Fruit fly (Drosophila melanogaster): ENCODE data around the gene ase.
A peak's percentile ranks its signal among the peaks of the same experiment; 100 is the strongest.

The ase gene

dm6 chrX:476230-477143 is 15.9 kb downstream of the ase start, which contains the start of the genes ebo and CG13373 (continued):
- TF ChIP-seq Adf1 (GFP tag; IDR thresholded peaks at IDR 0.05) (no peak), CG34224 (GFP tag; IDR thresholded peaks at IDR 0.05; ENCODE audit: partially characterized antibody) (peak; percentile 46; the same call in 1 of the 3 replicates), CkIIα-i1 (GFP tag; IDR thresholded peaks at IDR 0.05) (no peak), ac (GFP tag; optimal IDR thresholded peaks at IDR 0.05) (no peak), CG1024 (GFP tag; IDR thresholded peaks at IDR 0.05) (no peak), ems (GFP tag; optimal IDR thresholded peaks at IDR 0.05) (peak; percentile 4), CG2875 (GFP tag; optimal IDR thresholded peaks at IDR 0.05) (no peak), CG2120 (GFP tag; optimal IDR thresholded peaks at IDR 0.05) (peak; percentile 43), bigmax (GFP tag; optimal IDR thresholded peaks at IDR 0.05) (no peak), cg (GFP tag; optimal IDR thresholded peaks at IDR 0.05) (no peak), Hand (GFP tag; optimal IDR thresholded peaks at IDR 0.05) (no peak), Dad (GFP tag; optimal IDR thresholded peaks at IDR 0.05) (no peak), HLHmδ (GFP tag; optimal IDR thresholded peaks at IDR 0.05) (no peak), lab (GFP tag; optimal IDR thresholded peaks at IDR 0.05) (no peak), CG1529 (GFP tag; optimal IDR thresholded peaks at IDR 0.05) (no peak), usp (GFP tag; optimal IDR thresholded peaks at IDR 0.05) (no peak), CG14860 (GFP tag; IDR thresholded peaks at IDR 0.05; ENCODE audit: partially characterized antibody) (peak; percentile 19; the same call in 2 of the 3 replicates), NfI (GFP tag; optimal IDR thresholded peaks at IDR 0.05) (no peak), dati (GFP tag; IDR thresholded peaks at IDR 0.05) (no peak), klu (GFP tag; IDR thresholded peaks at IDR 0.05) (no peak), CG4424 (GFP tag; optimal IDR thresholded peaks at IDR 0.05) (no peak), Ets65A (GFP tag) (peak; percentile 91), CG30431 (GFP tag; optimal IDR thresholded peaks at IDR 0.05) (no peak), sisA (GFP tag; IDR thresholded peaks at IDR 0.05) (no peak), CG7357 (GFP tag; IDR thresholded peaks at IDR 0.05) (no peak), Elba2 (GFP tag; optimal IDR thresholded peaks at IDR 0.05) (peak; percentile 39), CG1602 (GFP tag; optimal IDR thresholded peaks at IDR 0.05) (peak; percentile 31), D19B (GFP tag; optimal IDR thresholded peaks at IDR 0.05) (no peak), CG30403 (GFP tag; optimal IDR thresholded peaks at IDR 0.05) (peak; percentile 47), CG31388 (GFP tag; optimal IDR thresholded peaks at IDR 0.05) (no peak), cas (GFP tag; IDR thresholded peaks at IDR 0.05) (no peak), CG8359 (GFP tag; optimal IDR thresholded peaks at IDR 0.05; ENCODE audit: borderline replicate concordance) (no peak), chm (GFP tag; IDR thresholded peaks at IDR 0.05) (no peak), Hsf (GFP tag; optimal IDR thresholded peaks at IDR 0.05) (peak; percentile 8), CG11398 (GFP tag; optimal IDR thresholded peaks at IDR 0.05) (no peak), CG17385 (GFP tag; optimal IDR thresholded peaks at IDR 0.05) (no peak), gt (GFP tag; IDR thresholded peaks at IDR 0.05) (no peak), CG12219 (GFP tag; optimal IDR thresholded peaks at IDR 0.05) (no peak), insv (GFP tag; optimal IDR thresholded peaks at IDR 0.05) (peak in 1 of 2 experiments; percentile 71), CG1233 (GFP tag; optimal IDR thresholded peaks at IDR 0.05) (peak; percentile 0), slou (GFP tag; optimal IDR thresholded peaks at IDR 0.05) (no peak), Max (GFP tag; optimal IDR thresholded peaks at IDR 0.05) (no peak), grau (tag; optimal IDR thresholded peaks at IDR 0.05) (peak; percentile 58), Sox100B (GFP tag; optimal IDR thresholded peaks at IDR 0.05) (no peak), gsb (GFP tag; IDR thresholded peaks at IDR 0.05) (no peak), Vsx1 (GFP tag; optimal IDR thresholded peaks at IDR 0.05) (no peak), grn (GFP tag; optimal IDR thresholded peaks at IDR 0.05) (no peak), CG6813 (GFP tag; optimal IDR thresholded peaks at IDR 0.05) (no peak), lmd (GFP tag; IDR thresholded peaks at IDR 0.05) (peak; percentile 28; the same call in 1 of the 2 replicates), CG11085 (GFP tag; IDR thresholded peaks at IDR 0.05) (no peak)

All from whole organism, embryonic.